Worm (Caenorhabditis elegans): Measurements from ENCODE around the gene C50E10.1.

Gene C50E10.1

ce11 chrII:12302354-12302753, at the start of gene C50E10.1:
TSS of gene C50E10.1 (minus strand) at chrII:12302454.
- TF ChIP-seq dve-1 (tag; optimal IDR thresholded peaks at IDR 0.05) (no peak), ref-2 (tag; optimal IDR thresholded peaks at IDR 0.05) (no peak), Y22D7AL.16 (tag; optimal IDR thresholded peaks at IDR 0.05) (no peak), ceh-9 (tag; optimal IDR thresholded peaks at IDR 0.05) (no peak), T23F11.4 (GFP tag; optimal IDR thresholded peaks at IDR 0.05) (no peak), ceh-48 (tag; optimal IDR thresholded peaks at IDR 0.05) (no peak), fax-1 (tag; optimal IDR thresholded peaks at IDR 0.05) (no peak), K02D7.2 (tag; optimal IDR thresholded peaks at IDR 0.05) (no peak), hlh-8 (tag; optimal IDR thresholded peaks at IDR 0.05) (no peak), ceh-30 (tag; optimal IDR thresholded peaks at IDR 0.05) (no peak)

ce11 chrII:12350737-12351275, 48.6 kb upstream of the C50E10.1 start:
- TF ChIP-seq unc-42 (tag; optimal IDR thresholded peaks at IDR 0.05) (no peak), elt-2 (tag; optimal IDR thresholded peaks at IDR 0.05) (peak; percentile 1), nfya-1 (tag; optimal IDR thresholded peaks at IDR 0.05) (peak; percentile 17), pat-9 (tag; optimal IDR thresholded peaks at IDR 0.05) (no peak), sdc-2 (tag; optimal IDR thresholded peaks at IDR 0.05) (no peak), ref-2 (tag; optimal IDR thresholded peaks at IDR 0.05) (no peak), ceh-45 (GFP tag; IDR thresholded peaks at IDR 0.05) (0 out of 2 replicates have a peak, but pooled peaks have one; percentile 12)

ce11 chrII:12349866-12350265, 47.6 kb upstream of the C50E10.1 start:
- TF ChIP-seq ceh-18 (tag; optimal IDR thresholded peaks at IDR 0.05) (no peak), ama-1 (optimal IDR thresholded peaks at IDR 0.05) (no peak), pros-1 (tag; optimal IDR thresholded peaks at IDR 0.05) (no peak), unc-86 (tag; optimal IDR thresholded peaks at IDR 0.05) (no peak), nfya-1 (tag; optimal IDR thresholded peaks at IDR 0.05) (no peak), K09A11.1 (tag; optimal IDR thresholded peaks at IDR 0.05; ENCODE audit: insufficient read depth) (no peak), che-1 (tag; optimal IDR thresholded peaks at IDR 0.05) (no peak)

- TF ChIP-seq ceh-31 (tag; optimal IDR thresholded peaks at IDR 0.05) (peak; percentile 17), npax-4 (tag; optimal IDR thresholded peaks at IDR 0.05) (no peak), pax-1 (tag; optimal IDR thresholded peaks at IDR 0.05) (peak; percentile 64)
Measured at ce11 chrII:12348957-12349356, 46.7 kb upstream of the C50E10.1 start.

ce11 chrII:12346289-12346989, 44.2 kb upstream of the C50E10.1 start:
- TF ChIP-seq mec-3 (tag; optimal IDR thresholded peaks at IDR 0.05; ENCODE audit: borderline replicate concordance) (no peak), ceh-31 (tag; optimal IDR thresholded peaks at IDR 0.05) (no peak), fkh-6 (tag; optimal IDR thresholded peaks at IDR 0.05) (no peak), hlh-13 (GFP tag; optimal IDR thresholded peaks at IDR 0.05) (no peak), F13H6.1 (tag; optimal IDR thresholded peaks at IDR 0.05) (no peak), K02D7.2 (tag; optimal IDR thresholded peaks at IDR 0.05) (no peak), hlh-15 (tag; optimal IDR thresholded peaks at IDR 0.05) (no peak), ref-2 (tag; optimal IDR thresholded peaks at IDR 0.05) (no peak), nfya-1 (tag; optimal IDR thresholded peaks at IDR 0.05) (no peak), Y22D7AL.16 (tag; optimal IDR thresholded peaks at IDR 0.05) (no peak), lin-11 (tag; optimal IDR thresholded peaks at IDR 0.05) (no peak), syd-9 (tag; optimal IDR thresholded peaks at IDR 0.05) (no peak), pha-4 (tag; optimal IDR thresholded peaks at IDR 0.05) (no peak), ceh-9 (tag; optimal IDR thresholded peaks at IDR 0.05) (no peak), fax-1 (tag; optimal IDR thresholded peaks at IDR 0.05) (no peak), ets-4 (tag; optimal IDR thresholded peaks at IDR 0.05) (no peak), ceh-48 (tag; optimal IDR thresholded peaks at IDR 0.05) (no peak), ceh-6 (GFP tag; optimal IDR thresholded peaks at IDR 0.05) (no peak), sox-4 (tag; optimal IDR thresholded peaks at IDR 0.05) (no peak), ceh-24 (tag; optimal IDR thresholded peaks at IDR 0.05) (no peak)
